Fruit fly (Drosophila melanogaster): Measurements from ENCODE around the gene His4r.

The His4r gene

DNA sequence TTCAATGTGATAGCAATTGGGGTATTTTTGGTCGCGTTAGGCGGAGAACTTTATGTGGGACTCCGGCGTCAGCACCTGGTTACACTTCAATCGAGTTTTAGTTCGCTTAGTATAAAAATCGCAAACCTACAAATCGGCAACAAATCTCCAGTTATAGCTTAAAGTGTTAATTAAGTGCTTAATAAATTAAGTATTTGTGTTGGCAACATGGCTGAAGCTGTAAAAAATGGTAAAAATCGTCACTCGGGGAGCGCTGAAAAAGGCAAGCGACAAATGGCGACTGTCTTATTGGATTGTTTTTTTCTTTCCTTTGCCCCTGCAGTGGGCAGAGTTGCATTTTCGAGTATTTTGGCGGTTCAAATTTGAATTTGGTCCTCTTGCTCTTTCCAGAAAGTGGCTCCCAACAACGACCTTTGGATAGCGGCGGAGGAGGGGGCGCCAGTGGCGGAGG lies 33.8 kb downstream of the His4r start, which contains the start of gene Hexim (continued):
- TF ChIP-seq CG15073 (GFP tag; optimal IDR thresholded peaks at IDR 0.05) (no peak), CG5245 (GFP tag; optimal IDR thresholded peaks at IDR 0.05) (no peak), ATbp (GFP tag; optimal IDR thresholded peaks at IDR 0.05) (no peak), CG4424 (GFP tag; optimal IDR thresholded peaks at IDR 0.05) (no peak), CG6175 (GFP tag; IDR thresholded peaks at IDR 0.05) (no peak), Oaz (GFP tag; IDR thresholded peaks at IDR 0.05) (no peak), Sry-δ (GFP tag; optimal IDR thresholded peaks at IDR 0.05) (peak; percentile 46), crc (GFP tag; optimal IDR thresholded peaks at IDR 0.05) (no peak), HmgD (GFP tag; optimal IDR thresholded peaks at IDR 0.05) (no peak), D19A (tag; optimal IDR thresholded peaks at IDR 0.05) (no peak), hth (optimal IDR thresholded peaks at IDR 0.05) (no peak), CG4360 (GFP tag; IDR thresholded peaks at IDR 0.05) (no peak), slp2 (GFP tag; optimal IDR thresholded peaks at IDR 0.05) (no peak), CG4404 (GFP tag; IDR thresholded peaks at IDR 0.05) (no peak), CG10959 (GFP tag; IDR thresholded peaks at IDR 0.05) (no peak), gcm2 (GFP tag; optimal IDR thresholded peaks at IDR 0.05) (no peak), CG30020 (tag; optimal IDR thresholded peaks at IDR 0.05) (no peak), Ada2b (GFP tag; IDR thresholded peaks at IDR 0.05) (no peak), gsb-n (tag; optimal IDR thresholded peaks at IDR 0.05) (no peak), CG15514 (GFP tag; optimal IDR thresholded peaks at IDR 0.05) (peak; percentile 70)

DNA sequence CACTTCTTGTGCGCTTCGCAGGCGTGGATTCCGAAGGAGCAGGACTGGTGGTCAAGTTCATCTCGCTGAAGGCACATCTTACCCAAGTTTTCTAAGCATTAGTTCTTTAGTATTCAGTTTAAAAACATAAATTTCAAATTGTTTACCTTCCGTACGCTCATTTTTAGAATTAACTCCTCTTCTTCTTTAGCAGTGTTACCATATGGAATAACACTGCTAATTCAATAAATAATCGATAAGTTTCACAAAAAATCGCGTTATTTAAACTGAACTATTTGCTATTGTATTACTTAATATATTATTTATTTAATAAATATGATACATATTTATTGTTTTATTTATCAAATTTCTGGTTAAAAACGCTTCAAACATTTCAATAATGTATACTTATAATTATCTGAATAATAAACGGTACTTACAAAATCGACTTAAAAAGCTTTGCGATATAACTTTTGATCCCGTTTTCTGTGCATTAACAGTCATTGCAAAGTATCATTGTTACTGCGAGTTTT lies 37.5 kb downstream of the His4r start, which contains the start of the genes Rad17 and BigH1:
Gene Rad17 (minus strand): TSS at position 209 of the 512 bp plus-strand sequence.
Gene BigH1 (plus strand): TSS at position 462 of the 512 bp plus-strand sequence.
- TF ChIP-seq D19A (tag; optimal IDR thresholded peaks at IDR 0.05) (no peak), CG2116 (GFP tag; optimal IDR thresholded peaks at IDR 0.05) (peak; percentile 80), CG12744 (GFP tag; optimal IDR thresholded peaks at IDR 0.05) (no peak), CG14710 (tag; optimal IDR thresholded peaks at IDR 0.05) (peak; percentile 99), CG7963 (GFP tag; IDR thresholded peaks at IDR 0.05; ENCODE audit: partially characterized antibody) (no peak), MESR4 (GFP tag; optimal IDR thresholded peaks at IDR 0.05) (peak; percentile 30), CG17385 (GFP tag; optimal IDR thresholded peaks at IDR 0.05) (peak; percentile 92), Sry-δ (GFP tag; optimal IDR thresholded peaks at IDR 0.05) (peak; percentile 4), CG9215 (GFP tag; IDR thresholded peaks at IDR 0.05) (no peak), CG10267 (tag; optimal IDR thresholded peaks at IDR 0.05) (peak; percentile 28), unc-4 (GFP tag; IDR thresholded peaks at IDR 0.05; ENCODE audit: partially characterized antibody) (peak; percentile 35; the same call in 1 of the 2 replicates), zen2 (GFP tag; IDR thresholded peaks at IDR 0.05; ENCODE audit: partially characterized antibody) (no peak), BEAF-32 (GFP tag; optimal IDR thresholded peaks at IDR 0.05) (peak; percentile 27), Ets65A (GFP tag) (no peak), pnt (GFP tag; optimal IDR thresholded peaks at IDR 0.05) (no peak), Doc3 (GFP tag; IDR thresholded peaks at IDR 0.05; ENCODE audit: partially characterized antibody) (0 out of 3 replicates have a peak, but pooled peaks have one; percentile 13), CG15601 (tag; optimal IDR thresholded peaks at IDR 0.05) (no peak), Doc2 (GFP tag; IDR thresholded peaks at IDR 0.05) (no peak), Taf1 (GFP tag; IDR thresholded peaks at IDR 0.05) (no peak), CG34422 (GFP tag; IDR thresholded peaks at IDR 0.05) (no peak), ranshi (GFP tag; IDR thresholded peaks at IDR 0.05) (no peak), CG42726 (GFP tag; IDR thresholded peaks at IDR 0.05; ENCODE audit: partially characterized antibody) (no peak), NC2α (GFP tag; optimal IDR thresholded peaks at IDR 0.05) (no peak), al (GFP tag; IDR thresholded peaks at IDR 0.05) (no peak), Dll (GFP tag; IDR thresholded peaks at IDR 0.05; ENCODE audit: partially characterized antibody) (peak; percentile 49; the same call in 1 of the 4 replicates), stwl (tag; optimal IDR thresholded peaks at IDR 0.05) (peak; percentile 76), Dref (GFP tag; IDR thresholded peaks at IDR 0.05) (peak; percentile 61), CG9797 (GFP tag; optimal IDR thresholded peaks at IDR 0.05) (peak; percentile 31), Deaf1 (tag; optimal IDR thresholded peaks at IDR 0.05) (no peak), CG11695 (GFP tag; IDR thresholded peaks at IDR 0.05) (no peak), CG5180 (GFP tag; optimal IDR thresholded peaks at IDR 0.05) (no peak), dysf (GFP tag; IDR thresholded peaks at IDR 0.05) (no peak), zfh1 (GFP tag; IDR thresholded peaks at IDR 0.05) (no peak)
